Worm (Caenorhabditis elegans): ENCODE results near the gene M01H9.2.

ce11 chrIV:4463132-4463531 lies at the start of gene M01H9.2:
- TF ChIP-seq ztf-11 (tag; optimal IDR thresholded peaks at IDR 0.05): no peak
- TF ChIP-seq unc-62 (GFP tag; optimal IDR thresholded peaks at IDR 0.05): no peak
- TF ChIP-seq hlh-1 (tag; optimal IDR thresholded peaks at IDR 0.05): no peak
- no peak for TF ChIP-seq lin-13 (tag; optimal IDR thresholded peaks at IDR 0.05)
